Fruit fly (Drosophila melanogaster): ENCODE results near the gene CG14400.
A peak's percentile ranks its signal among the peaks of the same experiment; 100 is the strongest.

The CG14400 gene

dm6 chr2L:20816140-20816539, 41.6 kb downstream of the CG14400 start, which contains the start of gene CG33322:
CG33322 (minus strand) TSS chr2L:20816240.
- TF ChIP-seq EcR (GFP tag; optimal IDR thresholded peaks at IDR 0.05) (no peak), usp (GFP tag; optimal IDR thresholded peaks at IDR 0.05) (no peak), pan (optimal IDR thresholded peaks at IDR 0.05) (no peak), psq (optimal IDR thresholded peaks at IDR 0.05) (no peak), Dll (optimal IDR thresholded peaks at IDR 0.05) (no peak), CG8478 (optimal IDR thresholded peaks at IDR 0.05) (no peak)

dm6 chr2L:20812283-20813189, 45.2 kb downstream of the CG14400 start:
- TF ChIP-seq usp (GFP tag; optimal IDR thresholded peaks at IDR 0.05) = no peak
- TF ChIP-seq Dll (optimal IDR thresholded peaks at IDR 0.05) = no peak
- no peak for TF ChIP-seq psq (optimal IDR thresholded peaks at IDR 0.05)
- peak in 1 of 2 experiments; percentile 38 for TF ChIP-seq EcR (GFP tag; optimal IDR thresholded peaks at IDR 0.05)

- TF ChIP-seq pan (optimal IDR thresholded peaks at IDR 0.05) (no peak), usp (GFP tag; optimal IDR thresholded peaks at IDR 0.05) (no peak), psq (optimal IDR thresholded peaks at IDR 0.05) (no peak), CG8478 (optimal IDR thresholded peaks at IDR 0.05) (no peak)
Observed at dm6 chr2L:20811039-20811652, 46.5 kb downstream of the CG14400 start.

dm6 chr2L:20809229-20809628, 48.5 kb downstream of the CG14400 start:
- TF ChIP-seq psq (optimal IDR thresholded peaks at IDR 0.05) (no peak), pan (optimal IDR thresholded peaks at IDR 0.05) (no peak), usp (GFP tag; optimal IDR thresholded peaks at IDR 0.05) (no peak), CG8478 (optimal IDR thresholded peaks at IDR 0.05) (no peak), Dll (optimal IDR thresholded peaks at IDR 0.05) (no peak), EcR (GFP tag; optimal IDR thresholded peaks at IDR 0.05) (no peak)

- no peak for TF ChIP-seq psq (optimal IDR thresholded peaks at IDR 0.05)
- TF ChIP-seq EcR (GFP tag; optimal IDR thresholded peaks at IDR 0.05) = no peak
- no peak for TF ChIP-seq Dll (optimal IDR thresholded peaks at IDR 0.05)
- no peak for TF ChIP-seq usp (GFP tag; optimal IDR thresholded peaks at IDR 0.05)
- no peak for TF ChIP-seq pan (optimal IDR thresholded peaks at IDR 0.05)
- TF ChIP-seq CG8478 (optimal IDR thresholded peaks at IDR 0.05) = no peak
Observed at dm6 chr2L:20808510-20809195, 49.0 kb downstream of the CG14400 start.

- TF ChIP-seq CG8478 (optimal IDR thresholded peaks at IDR 0.05) (no peak), pan (optimal IDR thresholded peaks at IDR 0.05) (no peak), usp (GFP tag; optimal IDR thresholded peaks at IDR 0.05) (no peak)
Observed at dm6 chr2L:20807617-20808509, 49.8 kb downstream of the CG14400 start.

Measured in whole organism.